Fruit fly (Drosophila melanogaster) whole organism, embryonic: ENCODE data around the gene CG15337.
A peak's percentile ranks its signal among the peaks of the same experiment; 100 is the strongest.

Experiments
- Abd-B ChIP-seq: fragments of 200-800 bp; sonication (Bioruptor generic); optimal IDR thresholded peaks from 2 replicates; lab custom pipeline; 2018; ENCODE audit warnings: missing biosample characterization, mild to moderate bottlenecking, missing genetic modification characterization, moderate library complexity
- BtbVII ChIP-seq: fragments of 200-800 bp; sonication (Bioruptor generic); optimal IDR thresholded peaks from 3 replicates; lab custom pipeline; 2017; ENCODE audit warnings: missing biosample characterization, mild to moderate bottlenecking, missing genetic modification characterization
- CG10274 ChIP-seq: fragments of 200-800 bp; sonication (Bioruptor generic); optimal IDR thresholded peaks from 3 replicates; lab custom pipeline; 2017; ENCODE audit warnings: missing biosample characterization, mild to moderate bottlenecking, missing genetic modification characterization
- CG12071 ChIP-seq: fragments of 200-800 bp; sonication (Bioruptor generic); optimal IDR thresholded peaks from 3 replicates; lab custom pipeline; 2018; ENCODE audit warnings: missing biosample characterization, mild to moderate bottlenecking, missing genetic modification characterization
- CG16815 ChIP-seq: fragments of 200-800 bp; sonication (Bioruptor generic); optimal IDR thresholded peaks from 3 replicates; lab custom pipeline; 2017; ENCODE audit warnings: missing biosample characterization, mild to moderate bottlenecking, missing genetic modification characterization
- CG3281 ChIP-seq: fragments of 200-800 bp; sonication (Bioruptor generic); optimal IDR thresholded peaks from 3 replicates; lab custom pipeline; 2017; ENCODE audit warnings: missing biosample characterization, mild to moderate bottlenecking, missing genetic modification characterization
- CG34422 ChIP-seq: fragments of 200-800 bp; sonication (Bioruptor generic); IDR thresholded peaks from 3 replicates; pipeline ENCODE4 v1.3.6; 2022; ENCODE audit warnings: missing biosample characterization, missing genetic modification characterization
- CG3838 ChIP-seq: fragments of 200-800 bp; sonication (Bioruptor generic); optimal IDR thresholded peaks from 3 replicates; lab custom pipeline; 2016; ENCODE audit warnings: missing biosample characterization, missing genetic modification characterization
- CG42726 ChIP-seq: fragments of 200-800 bp; sonication (Bioruptor generic); IDR thresholded peaks from 2 replicates; pipeline ENCODE4 v1.3.6; 2022; ENCODE audit warnings: missing biosample characterization, missing genetic modification characterization; ENCODE audit not compliant: partially characterized antibody
- CG7271 ChIP-seq: fragments of 200-800 bp; sonication (Bioruptor generic); optimal IDR thresholded peaks from 2 replicates; lab custom pipeline; 2018; ENCODE audit warnings: missing biosample characterization, mild to moderate bottlenecking, missing genetic modification characterization, moderate library complexity
- CG7372 ChIP-seq: fragments of 200-800 bp; sonication (Bioruptor generic); IDR thresholded peaks from 2 replicates; pipeline ENCODE4 v1.3.6; 2022; ENCODE audit warnings: missing biosample characterization, missing genetic modification characterization
- CG8478 ChIP-seq: fragments of >200 bp; optimal IDR thresholded peaks from 2 replicates; lab custom pipeline; 2018
- CG9817 ChIP-seq: fragments of 200-800 bp; sonication (Bioruptor generic); optimal IDR thresholded peaks from 2 replicates; lab custom pipeline; 2018; ENCODE audit warnings: missing biosample characterization, mild to moderate bottlenecking, missing genetic modification characterization, moderate library complexity
- Camta ChIP-seq: fragments of 200-800 bp; sonication (Bioruptor generic); optimal IDR thresholded peaks from 2 replicates; lab custom pipeline; 2016; ENCODE audit warnings: missing biosample characterization, missing genetic modification characterization
- D19A ChIP-seq: fragments of 200-800 bp; optimal IDR thresholded peaks from 3 replicates; lab custom pipeline; 2019; ENCODE audit warnings: missing biosample characterization, mild to moderate bottlenecking, missing genetic modification characterization, moderate library complexity
- Dad ChIP-seq: fragments of 200-800 bp; sonication (Bioruptor generic); optimal IDR thresholded peaks from 3 replicates; lab custom pipeline; 2016; ENCODE audit warnings: missing biosample characterization, missing genetic modification characterization
- Dfd ChIP-seq, 2 experiments: fragments of >200 bp; optimal IDR thresholded peaks; 2 replicates each; lab custom pipeline; 2017; ENCODE audit warnings: missing biosample characterization in 2 of 2, missing genetic modification characterization in 2 of 2
- Hey ChIP-seq: fragments of 200-800 bp; sonication (Bioruptor generic); optimal IDR thresholded peaks from 3 replicates; lab custom pipeline; 2018; ENCODE audit warnings: missing biosample characterization, mild to moderate bottlenecking, missing genetic modification characterization
- Kr ChIP-seq: fragments of 200-800 bp; sonication (Bioruptor generic); optimal IDR thresholded peaks from 2 replicates; lab custom pipeline; 2017; ENCODE audit warnings: missing biosample characterization, mild to moderate bottlenecking, missing genetic modification characterization
- Lim3 ChIP-seq: fragments of 200-800 bp; sonication (Bioruptor generic); IDR thresholded peaks from 2 replicates; pipeline ENCODE4 v1.3.6; 2022; ENCODE audit warnings: missing biosample characterization, missing genetic modification characterization
- Mes4 ChIP-seq: fragments of 200-800 bp; sonication (Bioruptor generic); optimal IDR thresholded peaks from 2 replicates; lab custom pipeline; 2016; ENCODE audit warnings: missing biosample characterization, missing genetic modification characterization
- Oaz ChIP-seq: fragments of 200-800 bp; sonication (Bioruptor generic); IDR thresholded peaks from 2 replicates; pipeline ENCODE4 v1.3.6; 2022; ENCODE audit warnings: missing biosample characterization, missing genetic modification characterization
- Optix ChIP-seq: fragments of 200-800 bp; sonication (Bioruptor generic); IDR thresholded peaks from 3 replicates; pipeline ENCODE4 v1.3.6; 2022; ENCODE audit warnings: missing biosample characterization, missing genetic modification characterization
- Poxn ChIP-seq: fragments of 200-800 bp; sonication (Bioruptor generic); IDR thresholded peaks from 2 replicates; pipeline ENCODE4 v1.3.6; 2022; ENCODE audit warnings: missing biosample characterization, missing genetic modification characterization
- Xrp1 ChIP-seq: fragments of 200-800 bp; sonication (Bioruptor generic); IDR thresholded peaks from 2 replicates; pipeline ENCODE4 v1.3.6; 2022; ENCODE audit warnings: missing biosample characterization, missing genetic modification characterization
- ac ChIP-seq: fragments of 200-800 bp; sonication (Bioruptor generic); optimal IDR thresholded peaks from 3 replicates; lab custom pipeline; 2017; ENCODE audit warnings: missing biosample characterization, mild to moderate bottlenecking, missing genetic modification characterization
- aop ChIP-seq: fragments of 200-800 bp; sonication (Bioruptor generic); IDR thresholded peaks from 2 replicates; pipeline ENCODE4 v1.3.6; 2022; ENCODE audit warnings: missing biosample characterization, missing genetic modification characterization
- ap ChIP-seq: fragments of 200-800 bp; sonication (Bioruptor generic); IDR thresholded peaks from 2 replicates; pipeline ENCODE4 v1.3.6; 2022; ENCODE audit warnings: missing biosample characterization, missing genetic modification characterization
- ase ChIP-seq: fragments of 200-800 bp; sonication (Bioruptor generic); IDR thresholded peaks from 3 replicates; pipeline ENCODE4 v1.3.6; 2022; ENCODE audit warnings: missing biosample characterization, missing genetic modification characterization
- ash1 ChIP-seq: fragments of 200-800 bp; sonication (Bioruptor generic); optimal IDR thresholded peaks from 2 replicates; lab custom pipeline; 2018; ENCODE audit warnings: missing biosample characterization, mild to moderate bottlenecking, missing genetic modification characterization
- ato ChIP-seq: fragments of 200-800 bp; sonication (Bioruptor generic); IDR thresholded peaks from 2 replicates; pipeline ENCODE4 v1.3.6; 2022; ENCODE audit warnings: missing biosample characterization, missing genetic modification characterization; ENCODE audit not compliant: partially characterized antibody
- br ChIP-seq: fragments of >200 bp; optimal IDR thresholded peaks from 2 replicates; lab custom pipeline; 2017
- caup ChIP-seq: fragments of 200-800 bp; sonication (Bioruptor generic); optimal IDR thresholded peaks from 3 replicates; lab custom pipeline; 2017; ENCODE audit warnings: missing biosample characterization, mild to moderate bottlenecking, missing genetic modification characterization, moderate library complexity; ENCODE audit not compliant: severe bottlenecking
- crol ChIP-seq: fragments of 200-800 bp; sonication (Bioruptor generic); IDR thresholded peaks from 2 replicates; pipeline ENCODE4 v1.3.6; 2022; ENCODE audit warnings: missing biosample characterization, missing genetic modification characterization
- dpn ChIP-seq, 2 experiments: fragments of 200-800 bp; sonication (Bioruptor generic); optimal IDR thresholded peaks; 3 replicates each; lab custom pipeline; 2016; ENCODE audit warnings: missing biosample characterization in 2 of 2, missing genetic modification characterization in 2 of 2
- gfzf ChIP-seq: fragments of 200-800 bp; sonication (Bioruptor generic); optimal IDR thresholded peaks from 2 replicates; lab custom pipeline; 2016; ENCODE audit warnings: missing biosample characterization, mild to moderate bottlenecking, missing genetic modification characterization, moderate library complexity
- hb ChIP-seq: fragments of 200-800 bp; sonication (Bioruptor generic); IDR thresholded peaks from 3 replicates; pipeline ENCODE4 v1.3.6; 2022; ENCODE audit warnings: missing biosample characterization, missing genetic modification characterization; ENCODE audit not compliant: partially characterized antibody
- jigr1 ChIP-seq: fragments of 200-800 bp; sonication (Bioruptor generic); IDR thresholded peaks from 3 replicates; pipeline ENCODE4 v1.3.6; 2022; ENCODE audit warnings: missing biosample characterization, missing genetic modification characterization
- knrl ChIP-seq: fragments of 200-800 bp; sonication (Bioruptor generic); IDR thresholded peaks from 3 replicates; pipeline ENCODE4 v1.3.6; 2022; ENCODE audit warnings: missing biosample characterization, missing genetic modification characterization; ENCODE audit not compliant: partially characterized antibody
- maf-S ChIP-seq: fragments of 200-800 bp; sonication (Bioruptor generic); optimal IDR thresholded peaks from 2 replicates; lab custom pipeline; 2016; ENCODE audit warnings: missing biosample characterization, missing genetic modification characterization
- pita ChIP-seq: fragments of 200-800 bp; sonication (Bioruptor generic); optimal IDR thresholded peaks from 2 replicates; lab custom pipeline; 2017; ENCODE audit warnings: missing biosample characterization, mild to moderate bottlenecking, missing genetic modification characterization
- prd ChIP-seq, 3 experiments: fragments of >200 bp in 2 of 3; fragments of 200-800 bp in 1 of 3; sonication (Bioruptor generic) in 1 of 3; optimal IDR thresholded peaks in 2 of 3; IDR thresholded peaks in 1 of 3; 2 replicates in 2 of 3; 3 replicates in 1 of 3; pipeline versions ENCODE4 v1.3.6 to Lab custom; 2017 to 2022; ENCODE audit warnings: missing biosample characterization in 1 of 3, missing genetic modification characterization in 1 of 3
- psq ChIP-seq: fragments of 200-800 bp; sonication (Bioruptor generic); optimal IDR thresholded peaks from 2 replicates; lab custom pipeline; 2017; ENCODE audit warnings: missing biosample characterization, missing genetic modification characterization
- salm ChIP-seq: fragments of 200-800 bp; sonication (Bioruptor generic); optimal IDR thresholded peaks from 2 replicates; lab custom pipeline; 2018; ENCODE audit warnings: missing biosample characterization, mild to moderate bottlenecking, missing genetic modification characterization
- sob ChIP-seq: fragments of 200-800 bp; sonication (Bioruptor generic); IDR thresholded peaks from 2 replicates; pipeline ENCODE4 v1.3.6; 2022; ENCODE audit warnings: missing biosample characterization, missing genetic modification characterization
- stwl ChIP-seq: fragments of 200-800 bp; sonication (Bioruptor generic); optimal IDR thresholded peaks from 3 replicates; lab custom pipeline; 2018; ENCODE audit warnings: missing biosample characterization, mild to moderate bottlenecking, missing genetic modification characterization, moderate library complexity
- sug ChIP-seq: fragments of 200-800 bp; optimal IDR thresholded peaks from 2 replicates; lab custom pipeline; 2019; ENCODE audit warnings: missing biosample characterization, mild to moderate bottlenecking, missing genetic modification characterization, moderate library complexity
- toy ChIP-seq: fragments of 200-800 bp; sonication (Bioruptor generic); IDR thresholded peaks from 2 replicates; pipeline ENCODE4 v1.3.6; 2022; ENCODE audit warnings: missing biosample characterization, missing genetic modification characterization
- trem ChIP-seq: fragments of 200-800 bp; optimal IDR thresholded peaks from 3 replicates; lab custom pipeline; 2019; ENCODE audit warnings: missing biosample characterization, mild to moderate bottlenecking, missing genetic modification characterization, moderate library complexity
- ttk ChIP-seq: fragments of 200-800 bp; sonication (Bioruptor generic); IDR thresholded peaks from 2 replicates; pipeline ENCODE4 v2.1.2; 2022; ENCODE audit warnings: missing biosample characterization, missing genetic modification characterization

CG15337 gene

dm6 chrX:8196598-8197228 is 36.9 kb downstream of the CG15337 start (continued):
- TF ChIP-seq sob (GFP tag; lab: Robert Waterston, UW): 0 out of 2 replicates have a peak, but pooled peaks have one; percentile 35
- peak; percentile 8 to 41 for TF ChIP-seq dpn (GFP tag; optimal IDR thresholded peaks at IDR 0.05; lab: Kevin White, UChicago)
- no peak for TF ChIP-seq ac (GFP tag; lab: Kevin White, UChicago)
- TF ChIP-seq maf-S (GFP tag; lab: Kevin White, UChicago): no peak
- TF ChIP-seq salm (tag; lab: Kevin White, UChicago): no peak
- no peak for TF ChIP-seq CG7271
- TF ChIP-seq CG42726 (GFP tag; lab: Robert Waterston, UW): no peak
- TF ChIP-seq CG12071 (GFP tag; lab: Kevin White, UChicago): peak; percentile 47
- no peak for TF ChIP-seq aop (GFP tag; lab: Robert Waterston, UW)
- TF ChIP-seq Camta (GFP tag; lab: Kevin White, UChicago): peak; percentile 12
- no peak for TF ChIP-seq knrl (GFP tag; lab: Robert Waterston, UW)
- TF ChIP-seq br: no peak
- no peak for TF ChIP-seq CG3281 (GFP tag; lab: Kevin White, UChicago)
- TF ChIP-seq Optix: peak; percentile 63; the same call in 2 of the 3 replicates
- no peak for TF ChIP-seq ato (GFP tag; lab: Robert Waterston, UW)
- TF ChIP-seq caup (GFP tag; lab: Kevin White, UChicago): no peak
- TF ChIP-seq Kr (GFP tag; lab: Kevin White, UChicago): no peak
- no peak for TF ChIP-seq Dfd (GFP tag; optimal IDR thresholded peaks at IDR 0.05; lab: Kevin White, UChicago)
- TF ChIP-seq psq (GFP tag; lab: Kevin White, UChicago): no peak
- no peak for TF ChIP-seq CG16815 (GFP tag; lab: Kevin White, UChicago)
- TF ChIP-seq ash1 (GFP tag; lab: Kevin White, UChicago): no peak
- peak; percentile 61 for TF ChIP-seq ttk (GFP tag; lab: Robert Waterston, UW)
- no peak for TF ChIP-seq D19A
- TF ChIP-seq pita (GFP tag; lab: Kevin White, UChicago): no peak
- no peak for TF ChIP-seq Lim3 (GFP tag; lab: Robert Waterston, UW)
- TF ChIP-seq hb (GFP tag; lab: Robert Waterston, UW): no peak
- TF ChIP-seq Xrp1 (GFP tag; lab: Robert Waterston, UW): peak; percentile 53; the same call in 1 of the 2 replicates
- TF ChIP-seq BtbVII: no peak
- TF ChIP-seq prd (optimal IDR thresholded peaks at IDR 0.05; lab: Kevin White, UChicago): no peak
- peak; percentile 65; the same call in 1 of the 3 replicates for TF ChIP-seq prd (GFP tag; IDR thresholded peaks at IDR 0.05; lab: Robert Waterston, UW)
- no peak for TF ChIP-seq gfzf (GFP tag; lab: Kevin White, UChicago)
- TF ChIP-seq Abd-B (GFP tag; lab: Kevin White, UChicago): peak; percentile 17
- 0 out of 2 replicates have a peak, but pooled peaks have one; percentile 39 for TF ChIP-seq Oaz (GFP tag; lab: Robert Waterston, UW)
- TF ChIP-seq trem (tag; lab: Kevin White, UChicago): no peak
- TF ChIP-seq Mes4 (GFP tag; lab: Kevin White, UChicago): no peak
- TF ChIP-seq sug: no peak
- 0 out of 3 replicates have a peak, but pooled peaks have one; percentile 17 for TF ChIP-seq jigr1 (GFP tag; lab: Robert Waterston, UW)
- no peak for TF ChIP-seq ap (GFP tag; lab: Robert Waterston, UW)
- peak; percentile 84 for TF ChIP-seq crol (GFP tag; lab: Robert Waterston, UW)
- TF ChIP-seq CG7372 (GFP tag; lab: Robert Waterston, UW): no peak
- peak; percentile 19; the same call in 1 of the 3 replicates for TF ChIP-seq CG34422 (GFP tag; lab: Robert Waterston, UW)
- peak; percentile 64; the same call in 1 of the 3 replicates for TF ChIP-seq ase (GFP tag; lab: Robert Waterston, UW)
- no peak for TF ChIP-seq CG9817 (tag; lab: Kevin White, UChicago)
- TF ChIP-seq CG8478 (lab: Kevin White, UChicago): no peak
- no peak for TF ChIP-seq Poxn (GFP tag; lab: Robert Waterston, UW)
- TF ChIP-seq toy (GFP tag; lab: Robert Waterston, UW): no peak
- TF ChIP-seq Dad (GFP tag; lab: Kevin White, UChicago): no peak
- TF ChIP-seq stwl (tag; lab: Kevin White, UChicago): no peak
- no peak for TF ChIP-seq CG10274
- TF ChIP-seq Hey (tag; lab: Kevin White, UChicago): no peak
- TF ChIP-seq CG3838 (GFP tag; lab: Kevin White, UChicago): no peak
